Fruit fly (Drosophila melanogaster) whole organism, embryonic: ENCODE measurements around the gene Sirup.

ENCODE experiments used
- CG1024 ChIP-seq: fragments of 200-800 bp; sonication (Bioruptor generic); IDR thresholded peaks from 2 replicates; pipeline ENCODE4 v1.3.6; 2022; ENCODE audit warnings: missing biosample characterization, missing genetic modification characterization
- CG10979 ChIP-seq: fragments of 200-800 bp; sonication (Bioruptor generic); optimal IDR thresholded peaks from 2 replicates; lab custom pipeline; 2018; ENCODE audit warnings: missing biosample characterization, mild to moderate bottlenecking, missing genetic modification characterization, moderate library complexity
- CG11723 ChIP-seq: fragments of 200-800 bp; sonication (Bioruptor generic); optimal IDR thresholded peaks from 2 replicates; lab custom pipeline; 2017; ENCODE audit warnings: missing biosample characterization, mild to moderate bottlenecking, missing genetic modification characterization
- CG1233 ChIP-seq: fragments of 200-800 bp; sonication (Bioruptor generic); optimal IDR thresholded peaks from 4 replicates; lab custom pipeline; 2018; ENCODE audit warnings: missing biosample characterization, mild to moderate bottlenecking, missing genetic modification characterization
- CG15269 ChIP-seq: fragments of 200-800 bp; sonication (Bioruptor generic); optimal IDR thresholded peaks from 2 replicates; lab custom pipeline; 2018; ENCODE audit warnings: missing biosample characterization, mild to moderate bottlenecking, missing genetic modification characterization, moderate library complexity
- CG1647 ChIP-seq: fragments of 200-800 bp; sonication (Bioruptor generic); optimal IDR thresholded peaks from 3 replicates; lab custom pipeline; 2016; ENCODE audit warnings: missing biosample characterization, missing genetic modification characterization
- CG17186 ChIP-seq: fragments of 200-800 bp; sonication (Bioruptor generic); optimal IDR thresholded peaks from 3 replicates; lab custom pipeline; 2017; ENCODE audit warnings: missing biosample characterization, missing genetic modification reagents, missing genetic modification characterization
- CG17612 ChIP-seq: fragments of 200-800 bp; sonication (Bioruptor generic); IDR thresholded peaks from 2 replicates; pipeline ENCODE4 v1.3.6; 2022; ENCODE audit warnings: missing biosample characterization, missing genetic modification characterization
- CG18011 ChIP-seq: fragments of 200-800 bp; sonication (Bioruptor generic); optimal IDR thresholded peaks from 2 replicates; lab custom pipeline; 2017; ENCODE audit warnings: missing biosample characterization, missing genetic modification characterization, mild to moderate bottlenecking, moderate library complexity, missing genotype
- CG18476 ChIP-seq: fragments of 200-800 bp; sonication (Bioruptor generic); optimal IDR thresholded peaks from 2 replicates; lab custom pipeline; 2016; ENCODE audit warnings: missing biosample characterization, mild to moderate bottlenecking, missing genetic modification characterization
- CG2129 ChIP-seq: fragments of 200-800 bp; sonication (Bioruptor generic); IDR thresholded peaks from 2 replicates; pipeline ENCODE4 v1.3.6; 2022; ENCODE audit warnings: missing biosample characterization, missing genetic modification characterization; ENCODE audit not compliant: partially characterized antibody
- CG2889 ChIP-seq: fragments of 200-800 bp; sonication (Bioruptor generic); IDR thresholded peaks from 3 replicates; pipeline ENCODE4 v1.3.6; 2022; ENCODE audit warnings: missing biosample characterization, missing genetic modification characterization
- CG32532 ChIP-seq: fragments of 200-800 bp; sonication (Bioruptor generic); IDR thresholded peaks from 2 replicates; pipeline ENCODE4 v1.3.6; 2022; ENCODE audit warnings: missing biosample characterization, missing genetic modification characterization
- CG4360 ChIP-seq: fragments of 200-800 bp; sonication (Bioruptor generic); IDR thresholded peaks from 2 replicates; pipeline ENCODE4 v1.3.6; 2022; ENCODE audit warnings: missing biosample characterization, missing genetic modification characterization
- CG4404 ChIP-seq: fragments of 200-800 bp; sonication (Bioruptor generic); IDR thresholded peaks from 2 replicates; pipeline ENCODE4 v1.3.6; 2022; ENCODE audit warnings: missing biosample characterization, missing genetic modification characterization
- CG5180 ChIP-seq: fragments of 200-800 bp; sonication (Bioruptor generic); optimal IDR thresholded peaks from 3 replicates; lab custom pipeline; 2017; ENCODE audit warnings: missing biosample characterization, missing genetic modification characterization, mild to moderate bottlenecking, moderate library complexity, missing genetic modification reagents
- CG7271 ChIP-seq: fragments of 200-800 bp; sonication (Bioruptor generic); optimal IDR thresholded peaks from 2 replicates; lab custom pipeline; 2018; ENCODE audit warnings: missing biosample characterization, mild to moderate bottlenecking, missing genetic modification characterization, moderate library complexity
- D19B ChIP-seq: fragments of 200-800 bp; sonication (Bioruptor generic); optimal IDR thresholded peaks from 2 replicates; lab custom pipeline; 2017; ENCODE audit warnings: missing biosample characterization, mild to moderate bottlenecking, missing genetic modification characterization
- Hsf ChIP-seq: fragments of 200-800 bp; sonication (Bioruptor generic); optimal IDR thresholded peaks from 3 replicates; lab custom pipeline; 2016; ENCODE audit warnings: missing biosample characterization, missing genetic modification characterization
- MBD-R2 ChIP-seq: fragments of 200-800 bp; sonication (Bioruptor generic); IDR thresholded peaks from 2 replicates; pipeline ENCODE4 v1.3.6; 2022; ENCODE audit warnings: missing biosample characterization, missing genetic modification characterization
- Mrtf ChIP-seq: fragments of 200-800 bp; sonication (Bioruptor generic); IDR thresholded peaks from 3 replicates; pipeline ENCODE4 v1.3.6; 2022; ENCODE audit warnings: missing biosample characterization, missing genetic modification characterization
- NC2α ChIP-seq: fragments of 200-800 bp; sonication (Bioruptor generic); optimal IDR thresholded peaks from 2 replicates; lab custom pipeline; 2016; ENCODE audit warnings: missing biosample characterization, missing genetic modification characterization
- Nf-YA ChIP-seq: fragments of 200-800 bp; sonication (Bioruptor generic); IDR thresholded peaks from 2 replicates; pipeline ENCODE4 v1.3.6; 2022; ENCODE audit warnings: missing biosample characterization, missing genetic modification characterization
- Nf-YC ChIP-seq: fragments of 200-800 bp; optimal IDR thresholded peaks from 3 replicates; lab custom pipeline; 2019; ENCODE audit warnings: missing biosample characterization, mild to moderate bottlenecking, missing genetic modification characterization, moderate library complexity
- cas ChIP-seq: fragments of 200-800 bp; sonication (Bioruptor generic); IDR thresholded peaks from 2 replicates; pipeline ENCODE4 v1.3.6; 2022; ENCODE audit warnings: missing biosample characterization, missing genetic modification characterization
- chinmo ChIP-seq: fragments of 200-800 bp; sonication (Bioruptor generic); IDR thresholded peaks from 4 replicates; pipeline ENCODE4 v1.3.6; 2022; ENCODE audit warnings: missing biosample characterization, missing genetic modification characterization; ENCODE audit not compliant: partially characterized antibody
- crol ChIP-seq: fragments of 200-800 bp; sonication (Bioruptor generic); IDR thresholded peaks from 2 replicates; pipeline ENCODE4 v1.3.6; 2022; ENCODE audit warnings: missing biosample characterization, missing genetic modification characterization
- emc ChIP-seq: fragments of 200-800 bp; sonication (Bioruptor generic); optimal IDR thresholded peaks from 2 replicates; lab custom pipeline; 2016; ENCODE audit warnings: missing biosample characterization, missing genetic modification characterization
- eve ChIP-seq, 2 experiments: fragments of >200 bp; optimal IDR thresholded peaks; 2 replicates each; lab custom pipeline; 2017; ENCODE audit warnings: missing biosample characterization in 2 of 2, missing genetic modification characterization in 2 of 2
- gce ChIP-seq: fragments of 200-800 bp; sonication (Bioruptor generic); IDR thresholded peaks from 3 replicates; pipeline ENCODE4 v1.3.6; 2022; ENCODE audit warnings: missing biosample characterization, missing genetic modification characterization
- grau ChIP-seq: fragments of 200-800 bp; optimal IDR thresholded peaks from 3 replicates; lab custom pipeline; 2019; ENCODE audit warnings: missing biosample characterization, mild to moderate bottlenecking, missing genetic modification characterization, moderate library complexity
- pfk ChIP-seq: fragments of 200-800 bp; sonication (Bioruptor generic); optimal IDR thresholded peaks from 2 replicates; lab custom pipeline; 2018; ENCODE audit warnings: missing biosample characterization, mild to moderate bottlenecking, missing genetic modification characterization, moderate library complexity
- prd ChIP-seq, 3 experiments: fragments of >200 bp in 2 of 3; fragments of 200-800 bp in 1 of 3; sonication (Bioruptor generic) in 1 of 3; optimal IDR thresholded peaks in 2 of 3; IDR thresholded peaks in 1 of 3; 2 replicates in 2 of 3; 3 replicates in 1 of 3; pipeline versions ENCODE4 v1.3.6 to Lab custom; 2017 to 2022; ENCODE audit warnings: missing biosample characterization in 1 of 3, missing genetic modification characterization in 1 of 3
- repo ChIP-seq: fragments of 200-800 bp; sonication (Bioruptor generic); optimal IDR thresholded peaks from 2 replicates; lab custom pipeline; 2016; ENCODE audit warnings: missing biosample characterization, missing genetic modification characterization
- sens ChIP-seq: fragments of 200-800 bp; sonication (Bioruptor generic); peaks from one replicate; lab custom pipeline; 2016; ENCODE audit warnings: missing biosample characterization, missing genetic modification characterization
- shn ChIP-seq: fragments of 200-800 bp; sonication (Bioruptor generic); optimal IDR thresholded peaks from 3 replicates; lab custom pipeline; 2016; ENCODE audit warnings: missing biosample characterization, missing genetic modification characterization
- sna ChIP-seq: fragments of 200-800 bp; sonication (Bioruptor generic); IDR thresholded peaks from 2 replicates; pipeline ENCODE4 v1.3.6; 2022; ENCODE audit warnings: missing biosample characterization, missing genetic modification characterization; ENCODE audit not compliant: partially characterized antibody
- sob ChIP-seq: fragments of 200-800 bp; sonication (Bioruptor generic); IDR thresholded peaks from 2 replicates; pipeline ENCODE4 v1.3.6; 2022; ENCODE audit warnings: missing biosample characterization, missing genetic modification characterization
- sr ChIP-seq: fragments of 200-800 bp; sonication (Bioruptor generic); IDR thresholded peaks from 3 replicates; pipeline ENCODE4 v1.3.6; 2022; ENCODE audit warnings: missing biosample characterization, missing genetic modification characterization
- vvl ChIP-seq: fragments of 200-800 bp; sonication (Bioruptor generic); IDR thresholded peaks from 2 replicates; pipeline ENCODE4 v1.3.6; 2022; ENCODE audit warnings: missing biosample characterization, missing genetic modification characterization

The Sirup gene

DNA sequence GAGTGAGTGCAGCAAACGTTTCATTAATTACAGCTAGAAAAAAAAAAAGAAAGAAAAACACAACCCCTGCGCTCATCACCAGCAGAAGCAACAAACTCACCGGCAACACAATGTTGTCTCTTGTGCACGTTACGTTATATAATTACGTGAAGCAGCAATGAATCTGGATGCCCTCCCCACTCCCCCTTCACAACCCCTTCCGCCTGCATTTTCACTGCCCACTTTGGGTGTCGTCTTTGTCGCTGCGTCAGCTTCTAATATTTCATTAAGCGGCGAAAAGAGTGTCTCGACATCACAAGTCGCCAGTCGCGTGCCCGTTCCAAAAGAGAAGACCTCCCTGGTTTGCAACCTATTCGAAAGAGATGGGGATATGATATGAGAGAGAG lies 32.2 kb upstream of the Sirup start (continued):
- TF ChIP-seq NC2α, result no peak
- TF ChIP-seq cas (GFP tag; lab: Robert Waterston, UW), result no peak
- TF ChIP-seq Nf-YC, result peak; percentile 14
- TF ChIP-seq MBD-R2 (GFP tag; lab: Robert Waterston, UW), result no peak
- no peak for TF ChIP-seq CG1024 (GFP tag; lab: Robert Waterston, UW)
- TF ChIP-seq eve (GFP tag; optimal IDR thresholded peaks at IDR 0.05; lab: Kevin White, UChicago), result no peak
- no peak for TF ChIP-seq CG15269 (tag; lab: Kevin White, UChicago)
- no peak for TF ChIP-seq D19B
- no peak for TF ChIP-seq repo (GFP tag; lab: Kevin White, UChicago)
- TF ChIP-seq CG7271 (tag; lab: Kevin White, UChicago), result no peak

DNA sequence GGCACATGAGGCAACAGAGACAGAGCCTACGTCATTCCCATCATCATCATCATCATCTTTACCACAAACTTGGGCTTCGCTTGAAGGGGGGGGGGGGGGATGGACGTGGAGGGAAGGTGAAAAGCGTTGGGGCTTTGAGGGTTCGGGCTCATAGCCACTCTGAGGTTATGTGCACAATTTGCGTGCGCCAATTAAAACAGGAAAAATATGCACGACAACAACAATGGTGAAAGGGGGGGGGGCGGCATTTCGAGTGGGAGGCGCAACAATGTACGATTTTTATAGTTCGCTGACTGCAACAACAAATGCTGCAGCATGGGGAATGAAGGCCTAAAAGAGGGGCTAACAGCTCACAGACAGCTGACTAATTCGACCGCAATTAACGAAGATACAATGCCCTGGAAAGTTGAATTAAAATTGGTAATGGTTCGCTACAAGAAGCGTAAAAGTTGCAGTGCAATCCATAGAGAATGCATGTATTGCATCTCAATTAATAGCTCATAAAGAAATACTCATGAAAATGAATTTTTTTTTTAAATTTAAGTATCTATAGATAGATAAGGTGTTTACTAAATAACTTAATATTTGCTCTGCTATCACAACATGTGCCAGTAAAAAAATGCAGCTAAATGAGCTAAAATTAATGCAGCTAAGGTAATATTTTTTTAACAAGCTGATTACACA lies 31.7 kb upstream of the Sirup start:
- TF ChIP-seq prd (optimal IDR thresholded peaks at IDR 0.05; lab: Kevin White, UChicago) (no peak), prd (GFP tag; IDR thresholded peaks at IDR 0.05; lab: Robert Waterston, UW) (0 out of 3 replicates have a peak, but pooled peaks have one; percentile 6), Nf-YA (GFP tag; lab: Robert Waterston, UW) (no peak), shn (GFP tag; lab: Kevin White, UChicago) (no peak), sens (GFP tag; lab: Kevin White, UChicago) (peak; percentile 6), crol (GFP tag; lab: Robert Waterston, UW) (peak; percentile 67; the same call in 1 of the 2 replicates), sna (0 out of 2 replicates have a peak, but pooled peaks have one; percentile 35), chinmo (0 out of 4 replicates have a peak, but pooled peaks have one; percentile 33)
- TF ChIP-seq, all 482 proteins: peak for 5

DNA sequence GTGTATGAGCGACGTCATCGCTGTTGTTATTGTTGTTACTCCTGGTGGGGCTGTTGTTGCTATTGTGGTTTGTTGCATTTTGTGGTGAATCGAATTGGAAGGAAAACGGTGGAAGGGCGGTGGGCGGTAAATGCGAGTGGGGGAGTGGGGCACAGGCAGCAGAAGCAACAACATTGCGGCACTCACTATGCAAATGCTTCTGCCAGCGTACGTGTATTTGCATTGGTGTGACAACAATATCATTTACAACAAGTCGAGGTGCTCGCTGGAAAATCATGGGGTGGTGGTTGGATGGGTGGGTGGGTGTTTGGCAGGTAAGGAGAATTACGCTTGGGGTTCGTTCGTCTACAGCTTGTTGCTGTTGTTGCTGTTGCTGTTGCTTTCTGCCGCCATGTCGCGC lies 31.0 kb upstream of the Sirup start:
- no peak for TF ChIP-seq CG2129
- TF ChIP-seq CG18476 (GFP tag; lab: Kevin White, UChicago), result no peak
- no peak for TF ChIP-seq CG2889 (GFP tag; lab: Robert Waterston, UW)
- TF ChIP-seq CG1233 (GFP tag; lab: Kevin White, UChicago), result no peak
- TF ChIP-seq Mrtf (GFP tag; lab: Robert Waterston, UW), result no peak
- TF ChIP-seq emc (GFP tag; lab: Kevin White, UChicago), result no peak
- peak; percentile 55 for TF ChIP-seq CG5180
- no peak for TF ChIP-seq grau (tag; lab: Kevin White, UChicago)
- TF ChIP-seq vvl, result peak; percentile 22; the same call in 1 of the 2 replicates
- TF ChIP-seq gce (GFP tag; lab: Robert Waterston, UW), result no peak
- TF ChIP-seq sr (GFP tag; lab: Robert Waterston, UW), result 0 out of 3 replicates have a peak, but pooled peaks have one; percentile 12
- TF ChIP-seq CG17612 (GFP tag; lab: Robert Waterston, UW), result no peak
- no peak for TF ChIP-seq CG4404 (GFP tag; lab: Robert Waterston, UW)
- peak; percentile 16; the same call in 1 of the 2 replicates for TF ChIP-seq CG32532 (GFP tag; lab: Robert Waterston, UW)
- TF ChIP-seq CG4360 (GFP tag; lab: Robert Waterston, UW), result 0 out of 2 replicates have a peak, but pooled peaks have one; percentile 10
- TF ChIP-seq pfk, result no peak
- no peak for TF ChIP-seq CG17186
- no peak for TF ChIP-seq CG11723
- TF ChIP-seq Hsf, result no peak
- no peak for TF ChIP-seq CG1024 (GFP tag; lab: Robert Waterston, UW)
- TF ChIP-seq CG18011 (GFP tag; lab: Kevin White, UChicago), result no peak
- no peak for TF ChIP-seq CG10979 (tag; lab: Kevin White, UChicago)
- TF ChIP-seq sob (GFP tag; lab: Robert Waterston, UW), result no peak
- no peak for TF ChIP-seq CG1647
